Worm (Caenorhabditis elegans): ENCODE data around the gene sre-54.

- TF ChIP-seq him-1 (tag; optimal IDR thresholded peaks at IDR 0.05) (no peak), W03F9.2 (tag; optimal IDR thresholded peaks at IDR 0.05) (no peak)
These were observed 29.5 kb downstream of the sre-54 start for ce11 chrII:12362262-12362661.
